Worm (Caenorhabditis elegans) whole organism, young adult: Measurements from ENCODE around the gene T01B7.5.

Experiments
- F37B4.10 ChIP-seq: fragments of 200-800 bp; sonication (Bioruptor generic); IDR thresholded peaks from 2 replicates; pipeline ENCODE4 v1.3.6; 2022; ENCODE audit warnings: missing genetic modification characterization, missing compliant biosample characterization
- F49E8.2 ChIP-seq: sonication (generic microtip); optimal IDR thresholded peaks from 3 replicates; lab custom pipeline; 2017; ENCODE audit warnings: missing genetic modification characterization, mild to moderate bottlenecking, missing compliant biosample characterization, antibody characterized with exemption, moderate library complexity; ENCODE audit not compliant: insufficient read depth
- F52B5.7 ChIP-seq: sonication (generic microtip); optimal IDR thresholded peaks from 2 replicates; lab custom pipeline; 2016; ENCODE audit warnings: mild to moderate bottlenecking, missing genetic modification characterization, missing compliant biosample characterization
- bed-1 ChIP-seq: fragments of 200-800 bp; sonication (Bioruptor generic); IDR thresholded peaks from 2 replicates; pipeline ENCODE4 v1.3.6; 2022; ENCODE audit warnings: missing genetic modification reagents, missing genetic modification characterization, missing compliant biosample characterization
- ceh-27 ChIP-seq: fragments of 200-800 bp; sonication (Bioruptor generic); optimal IDR thresholded peaks from 2 replicates; lab custom pipeline; 2018; ENCODE audit warnings: mild to moderate bottlenecking, missing genetic modification characterization, moderate library complexity, missing compliant biosample characterization
- dpff-1 ChIP-seq: sonication (generic microtip); optimal IDR thresholded peaks from 2 replicates; lab custom pipeline; 2017; ENCODE audit warnings: mild to moderate bottlenecking, missing genetic modification characterization, missing compliant biosample characterization
- lin-54 ChIP-seq: fragments of 200-800 bp; sonication (Bioruptor generic); optimal IDR thresholded peaks from 2 replicates; lab custom pipeline; 2018; ENCODE audit warnings: mild to moderate bottlenecking, missing genetic modification characterization, missing compliant biosample characterization
- madf-6 ChIP-seq: fragments of 200-800 bp; sonication (Bioruptor generic); IDR thresholded peaks from 2 replicates; pipeline ENCODE4 v1.3.6; 2022; ENCODE audit warnings: missing genetic modification reagents, missing genetic modification characterization, missing compliant biosample characterization
- nhr-80 ChIP-seq: sonication (generic microtip); optimal IDR thresholded peaks from 2 replicates; lab custom pipeline; 2016; ENCODE audit warnings: missing genetic modification characterization, missing compliant biosample characterization
- somi-1 ChIP-seq: fragments of 200-800 bp; sonication (Bioruptor generic); optimal IDR thresholded peaks from 2 replicates; lab custom pipeline; 2018; ENCODE audit warnings: mild to moderate bottlenecking, missing genetic modification characterization, missing compliant biosample characterization
- zim-3 ChIP-seq: sonication (generic microtip); optimal IDR thresholded peaks from 2 replicates; lab custom pipeline; 2017; ENCODE audit warnings: mild to moderate bottlenecking, missing genetic modification characterization, moderate library complexity, missing compliant biosample characterization
- ztf-26 ChIP-seq: sonication (generic microtip); optimal IDR thresholded peaks from 2 replicates; lab custom pipeline; 2017; ENCODE audit warnings: missing genetic modification characterization, missing compliant biosample characterization

ce11 chrII:8764332-8764731, 47.7 kb downstream of the T01B7.5 start:
- TF ChIP-seq F52B5.7 (tag; lab: Kevin White, UChicago): no peak
- no peak for TF ChIP-seq zim-3 (tag; lab: Kevin White, UChicago)
- no peak for TF ChIP-seq somi-1 (GFP tag; lab: Kevin White, UChicago)
- no peak for TF ChIP-seq madf-6 (GFP tag; lab: Robert Waterston, UW)
- TF ChIP-seq F49E8.2 (tag; lab: Kevin White, UChicago): no peak
- TF ChIP-seq ztf-26 (tag; lab: Kevin White, UChicago): no peak
- no peak for TF ChIP-seq lin-54 (GFP tag; lab: Kevin White, UChicago)
- no peak for TF ChIP-seq bed-1
- TF ChIP-seq dpff-1 (tag; lab: Kevin White, UChicago): no peak
- no peak for TF ChIP-seq ceh-27 (GFP tag; lab: Kevin White, UChicago)
- no peak for TF ChIP-seq F37B4.10
- no peak for TF ChIP-seq nhr-80 (tag; lab: Kevin White, UChicago)
